Fruit fly (Drosophila melanogaster) whole organism, pupa: Measurements from ENCODE around the gene CG42613.

Experiments used
- CG12605 ChIP-seq: fragments of 200-800 bp; sonication (Bioruptor generic); IDR thresholded peaks from 2 replicates; pipeline ENCODE4 v1.3.6; 2022; ENCODE audit warnings: missing biosample characterization, missing genetic modification characterization
- CG17806 ChIP-seq: fragments of 200-800 bp; sonication (Bioruptor generic); optimal IDR thresholded peaks from 2 replicates; lab custom pipeline; 2018; ENCODE audit warnings: missing biosample characterization, mild to moderate bottlenecking, missing genetic modification characterization, moderate library complexity
- CG32121 ChIP-seq: fragments of 200-800 bp; sonication (Bioruptor generic); IDR thresholded peaks from 2 replicates; pipeline ENCODE4 v1.3.6; 2022; ENCODE audit warnings: missing biosample characterization, missing genetic modification characterization
- CG34367 ChIP-seq: fragments of 200-800 bp; sonication (Bioruptor generic); optimal IDR thresholded peaks from 2 replicates; lab custom pipeline; 2018; ENCODE audit warnings: missing biosample characterization, mild to moderate bottlenecking, missing genetic modification characterization
- CG8301 ChIP-seq: fragments of 200-800 bp; sonication (Bioruptor generic); optimal IDR thresholded peaks from 2 replicates; lab custom pipeline; 2018; ENCODE audit warnings: missing biosample characterization, mild to moderate bottlenecking, missing genetic modification characterization
- CG9948 ChIP-seq: fragments of 200-800 bp; sonication (Bioruptor generic); optimal IDR thresholded peaks from 2 replicates; lab custom pipeline; 2018; ENCODE audit warnings: missing biosample characterization, mild to moderate bottlenecking, missing genetic modification characterization, moderate library complexity
- EcR ChIP-seq: fragments of 200-800 bp; sonication (Bioruptor generic); optimal IDR thresholded peaks from 3 replicates; lab custom pipeline; 2019; ENCODE audit warnings: missing biosample characterization, missing genetic modification characterization, mild to moderate bottlenecking, moderate library complexity, missing genetic modification reagents
- Ets98B ChIP-seq: fragments of 200-800 bp; sonication (Bioruptor generic); IDR thresholded peaks from 2 replicates; pipeline ENCODE4 v1.3.6; 2022; ENCODE audit warnings: missing biosample characterization, missing genetic modification characterization
- Pif1B ChIP-seq: fragments of 200-800 bp; sonication (Bioruptor generic); optimal IDR thresholded peaks from 3 replicates; lab custom pipeline; 2016; ENCODE audit warnings: missing biosample characterization, missing genetic modification characterization
- Snoo ChIP-seq: fragments of 200-800 bp; sonication (Bioruptor generic); optimal IDR thresholded peaks from 3 replicates; lab custom pipeline; 2017; ENCODE audit warnings: missing biosample characterization, mild to moderate bottlenecking, missing genetic modification characterization, inconsistent platforms
- fd96Ca ChIP-seq: fragments of 200-800 bp; sonication (Bioruptor generic); IDR thresholded peaks from 3 replicates; pipeline ENCODE4 v1.3.6; 2022; ENCODE audit warnings: missing biosample characterization, missing genetic modification characterization
- gl ChIP-seq: fragments of 200-800 bp; sonication (Bioruptor generic); optimal IDR thresholded peaks from 2 replicates; lab custom pipeline; 2018; ENCODE audit warnings: missing biosample characterization, mild to moderate bottlenecking, missing genetic modification characterization
- rn ChIP-seq: fragments of 200-800 bp; sonication (Bioruptor generic); IDR thresholded peaks from 2 replicates; pipeline ENCODE4 v1.3.6; 2022; ENCODE audit warnings: missing biosample characterization, missing genetic modification characterization

DNA sequence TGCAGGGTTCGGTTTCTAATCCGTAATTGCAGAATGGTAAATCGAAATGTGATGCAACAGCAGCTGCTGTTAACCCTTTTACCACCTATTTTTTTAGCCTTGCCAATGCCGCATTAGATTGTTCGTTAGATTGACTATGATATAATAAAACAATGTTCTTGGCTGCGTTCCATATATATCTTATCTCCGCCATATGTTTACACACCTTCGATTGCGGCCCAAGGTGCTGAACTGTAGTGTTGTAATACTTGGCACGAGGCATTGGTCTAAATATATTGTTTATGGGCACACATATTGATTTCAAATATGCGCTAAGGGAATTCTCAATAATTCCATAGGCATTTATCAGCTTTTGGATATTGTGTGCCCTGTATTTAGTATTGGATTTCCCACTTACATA is 62.7 kb downstream of the CG42613 start:
- TF ChIP-seq CG8301 (tag; lab: Kevin White, UChicago) (no peak), Ets98B (no peak), fd96Ca (GFP tag; lab: Robert Waterston, UW) (no peak), CG9948 (tag; lab: Kevin White, UChicago) (no peak), CG12605 (GFP tag; lab: Robert Waterston, UW) (no peak), CG17806 (tag; lab: Kevin White, UChicago) (no peak), rn (no peak), CG34367 (tag; lab: Kevin White, UChicago) (no peak), CG32121 (no peak), EcR (GFP tag; lab: Kevin White, UChicago) (no peak), Pif1B (GFP tag; lab: Kevin White, UChicago) (no peak), Snoo (no peak), gl (tag; lab: Kevin White, UChicago) (no peak)
